Worm (Caenorhabditis elegans): ENCODE measurements around the gene clp-6.

DNA sequence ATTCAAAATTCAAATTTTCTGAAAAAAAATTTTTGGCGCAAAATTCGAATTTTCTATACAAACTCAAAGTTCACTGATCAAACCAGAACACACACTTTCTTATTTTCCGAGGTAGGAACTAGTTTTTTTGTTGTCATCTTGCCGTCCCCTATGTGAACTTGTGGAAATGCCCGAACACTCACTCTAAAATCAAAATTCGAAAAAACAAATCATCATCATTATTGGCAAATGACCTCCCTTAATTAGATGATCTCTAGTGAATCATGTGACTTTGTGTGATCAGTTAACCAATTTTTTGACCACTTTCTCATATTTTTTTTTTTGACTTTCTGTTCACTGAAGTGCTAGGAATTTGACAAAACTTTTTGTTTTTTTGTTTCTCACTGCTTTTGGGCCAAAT, 17.6 kb upstream of the clp-6 start:
- no peak for TF ChIP-seq ceh-48 (tag; optimal IDR thresholded peaks at IDR 0.05)
- no peak for TF ChIP-seq pha-4 (tag; optimal IDR thresholded peaks at IDR 0.05)
- TF ChIP-seq sox-4 (tag; optimal IDR thresholded peaks at IDR 0.05): no peak
- TF ChIP-seq F13H6.1 (tag; optimal IDR thresholded peaks at IDR 0.05): no peak
- no peak for TF ChIP-seq pat-9 (tag; optimal IDR thresholded peaks at IDR 0.05)
- no peak for TF ChIP-seq nfya-1 (tag; optimal IDR thresholded peaks at IDR 0.05)
- no peak for TF ChIP-seq ceh-6 (GFP tag; optimal IDR thresholded peaks at IDR 0.05)
- TF ChIP-seq fkh-10 (GFP tag; optimal IDR thresholded peaks at IDR 0.05): no peak
- TF ChIP-seq C08G9.2 (tag; optimal IDR thresholded peaks at IDR 0.05): no peak
- no peak for TF ChIP-seq gmeb-2 (tag; optimal IDR thresholded peaks at IDR 0.05)
- TF ChIP-seq pqm-1 (tag; optimal IDR thresholded peaks at IDR 0.05): no peak
- no peak for TF ChIP-seq ama-1 (optimal IDR thresholded peaks at IDR 0.05)
- TF ChIP-seq K02D7.2 (tag; optimal IDR thresholded peaks at IDR 0.05): no peak
- no peak for TF ChIP-seq dve-1 (tag; optimal IDR thresholded peaks at IDR 0.05)
